Worm (Caenorhabditis elegans): Measurements from ENCODE around the gene C34E11.2.
A peak's percentile ranks its signal among the peaks of the same experiment; 100 is the strongest.

Gene C34E11.2

DNA sequence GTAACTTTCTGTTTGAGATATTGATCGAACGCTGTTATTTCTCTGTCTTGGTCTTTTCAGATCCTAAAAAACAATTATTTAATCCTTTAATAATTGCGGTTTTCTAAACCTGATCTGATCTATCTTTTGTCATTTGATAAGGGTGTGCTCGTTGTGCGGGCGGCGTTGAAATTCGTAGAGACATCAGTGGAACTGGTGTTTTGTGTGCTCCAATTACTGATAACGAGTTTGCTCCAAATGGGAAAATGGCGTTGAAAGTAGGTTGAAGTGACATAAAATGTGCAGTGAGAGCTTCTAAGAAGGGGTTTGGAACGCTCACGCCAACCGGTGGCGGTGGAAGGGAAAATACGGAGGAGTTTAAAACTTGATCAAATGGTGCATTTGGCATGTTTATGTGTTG, 39.9 kb upstream of the C34E11.2 start:
- TF ChIP-seq daf-16 (GFP tag; optimal IDR thresholded peaks at IDR 0.05) (no peak), daf-16 (tag; optimal IDR thresholded peaks at IDR 0.05) (peak; percentile 37), daf-8 (GFP tag; IDR thresholded peaks at IDR 0.05) (no peak), nhr-48 (tag; optimal IDR thresholded peaks at IDR 0.05) (no peak), dmd-8 (GFP tag; IDR thresholded peaks at IDR 0.05) (no peak), ztf-7 (tag; optimal IDR thresholded peaks at IDR 0.05) (no peak), pqm-1 (tag; optimal IDR thresholded peaks at IDR 0.05) (peak; percentile 53), gei-8 (GFP tag; optimal IDR thresholded peaks at IDR 0.05) (no peak), Y75B8A.6 (GFP tag; IDR thresholded peaks at IDR 0.05) (no peak), Y5F2A.4 (GFP tag; optimal IDR thresholded peaks at IDR 0.05) (no peak), dmd-6 (GFP tag; IDR thresholded peaks at IDR 0.05) (peak; percentile 30; the same call in 1 of the 2 replicates), T26A8.4 (GFP tag; IDR thresholded peaks at IDR 0.05) (no peak), nhr-28 (tag; optimal IDR thresholded peaks at IDR 0.05) (peak; percentile 51), snpc-4 (tag; optimal IDR thresholded peaks at IDR 0.05) (no peak), ama-1 (optimal IDR thresholded peaks at IDR 0.05) (no peak), saeg-2 (GFP tag; IDR thresholded peaks at IDR 0.05) (no peak), ceh-82 (tag; optimal IDR thresholded peaks at IDR 0.05) (no peak), ces-1 (GFP tag; optimal IDR thresholded peaks at IDR 0.05) (no peak), dve-1 (tag; optimal IDR thresholded peaks at IDR 0.05; ENCODE audit: insufficient read depth) (peak; percentile 48)

DNA sequence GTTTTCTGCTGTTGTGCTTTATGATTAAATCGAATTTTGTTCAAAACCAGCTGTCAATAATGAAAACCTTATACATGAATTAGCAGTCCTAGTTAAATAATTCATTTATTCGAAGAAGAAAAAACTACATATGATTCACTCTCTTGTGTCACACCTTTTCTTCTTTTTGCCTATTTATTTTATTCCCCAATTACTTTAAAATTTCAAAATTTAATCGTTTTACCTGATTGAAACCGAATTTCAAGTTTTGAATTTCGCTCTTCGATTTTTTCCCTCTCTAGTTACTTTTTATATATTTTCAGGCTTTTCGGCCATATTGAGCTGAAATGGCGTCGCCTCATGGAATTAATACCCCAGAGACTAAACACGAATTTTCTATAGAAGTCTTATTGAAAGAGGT, 37.9 kb upstream of the C34E11.2 start, which contains the start of gene xtr-1:
TSS of gene xtr-1 (plus strand) at position 301 of the 400 bp plus-strand sequence.
- TF ChIP-seq aha-1 (tag) (peak; percentile 61), ztf-11 (tag; optimal IDR thresholded peaks at IDR 0.05) (no peak), daf-12 (tag; optimal IDR thresholded peaks at IDR 0.05) (no peak), sdz-12 (GFP tag; optimal IDR thresholded peaks at IDR 0.05) (no peak), ceh-82 (tag; optimal IDR thresholded peaks at IDR 0.05) (no peak), vab-7 (GFP tag; IDR thresholded peaks at IDR 0.05) (no peak)

DNA sequence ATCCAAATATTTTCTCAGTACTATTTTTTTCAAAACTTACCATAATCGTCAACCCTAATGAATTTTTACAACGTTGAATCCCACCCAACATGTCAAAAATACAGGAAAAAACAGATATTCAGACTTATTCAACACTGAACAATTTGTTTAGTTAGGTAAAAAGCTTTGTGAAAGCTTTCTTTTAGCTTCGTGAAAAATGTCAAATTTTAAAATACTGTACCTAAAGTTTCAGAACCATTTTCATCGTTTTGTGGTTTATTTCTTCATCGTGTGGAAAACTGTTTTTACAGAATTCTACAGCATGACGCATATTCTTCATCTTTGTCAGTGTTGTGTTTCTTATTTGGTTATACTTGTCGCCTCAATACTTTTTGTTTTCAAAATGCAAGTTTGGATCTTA, 36.0 kb upstream of the C34E11.2 start, which contains the start of gene F54F7.14:
TSS of gene F54F7.14 (plus strand) at position 301 of the 400 bp plus-strand sequence.
- no peak for TF ChIP-seq dmd-8 (GFP tag; IDR thresholded peaks at IDR 0.05)
- no peak for TF ChIP-seq aly-2 (tag; optimal IDR thresholded peaks at IDR 0.05)
- TF ChIP-seq ceh-32 (tag; optimal IDR thresholded peaks at IDR 0.05; ENCODE audit: poor library complexity): no peak
- no peak for TF ChIP-seq fos-1 (tag; optimal IDR thresholded peaks at IDR 0.05)
- TF ChIP-seq ceh-20 (GFP tag; IDR thresholded peaks at IDR 0.05): no peak
- no peak for TF ChIP-seq spr-1 (tag; optimal IDR thresholded peaks at IDR 0.05)
- TF ChIP-seq dmd-6 (GFP tag; IDR thresholded peaks at IDR 0.05): no peak
- no peak for TF ChIP-seq dve-1 (tag; optimal IDR thresholded peaks at IDR 0.05; ENCODE audit: insufficient read depth)
- no peak for TF ChIP-seq zag-1 (tag; optimal IDR thresholded peaks at IDR 0.05)
- TF ChIP-seq F49E8.2 (tag; optimal IDR thresholded peaks at IDR 0.05; ENCODE audit: borderline replicate concordance): no peak
- no peak for TF ChIP-seq zfp-2 (tag; optimal IDR thresholded peaks at IDR 0.05)
- no peak for TF ChIP-seq lin-15B (tag; optimal IDR thresholded peaks at IDR 0.05)
- TF ChIP-seq Y105C5A.15 (GFP tag; IDR thresholded peaks at IDR 0.05): no peak
- TF ChIP-seq pqm-1 (tag; optimal IDR thresholded peaks at IDR 0.05): no peak
- TF ChIP-seq mep-1 (tag; optimal IDR thresholded peaks at IDR 0.05): no peak
- no peak for TF ChIP-seq T20F7.1 (GFP tag; optimal IDR thresholded peaks at IDR 0.05)
- TF ChIP-seq arid-1 (GFP tag; conservative IDR thresholded peaks at IDR 0.05): no peak

DNA sequence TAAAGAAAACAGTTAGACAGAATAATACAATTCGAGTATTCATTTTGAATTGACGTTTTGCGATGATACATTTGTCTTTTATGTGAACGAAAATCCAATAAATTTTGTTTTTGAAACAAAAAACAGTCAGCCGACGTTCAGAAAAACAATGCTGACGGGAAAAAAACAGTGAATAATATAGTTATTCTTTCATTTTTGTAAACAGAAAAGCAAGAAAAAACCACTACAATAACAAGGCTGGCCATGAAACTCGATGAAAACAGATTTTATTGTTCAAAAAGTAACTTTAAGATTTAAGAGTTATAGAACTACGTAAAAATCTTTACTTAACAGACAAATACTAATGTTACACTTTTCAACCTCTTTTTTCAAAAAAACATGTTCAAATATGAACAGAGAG, 35.5 kb upstream of the C34E11.2 start, which contains the start of gene F54F7.3:
TSS of gene F54F7.3 (minus strand) at position 101 of the 400 bp plus-strand sequence.
- TF ChIP-seq lin-15B (tag; optimal IDR thresholded peaks at IDR 0.05) (no peak), gei-8 (GFP tag; optimal IDR thresholded peaks at IDR 0.05) (no peak), lin-39 (tag; optimal IDR thresholded peaks at IDR 0.05) (no peak), nhr-28 (tag; optimal IDR thresholded peaks at IDR 0.05) (no peak), F10B5.3 (tag; optimal IDR thresholded peaks at IDR 0.05) (no peak), D1046.2 (GFP tag; IDR thresholded peaks at IDR 0.05) (no peak), nhr-25 (tag; optimal IDR thresholded peaks at IDR 0.05; ENCODE audit: borderline replicate concordance, insufficient read depth) (no peak), T26A8.4 (GFP tag; IDR thresholded peaks at IDR 0.05) (no peak), mdt-29 (GFP tag; IDR thresholded peaks at IDR 0.05) (no peak), ama-1 (optimal IDR thresholded peaks at IDR 0.05) (no peak), daf-8 (GFP tag; IDR thresholded peaks at IDR 0.05) (no peak), skn-1 (tag; optimal IDR thresholded peaks at IDR 0.05) (no peak), Y48G9A.11 (GFP tag; IDR thresholded peaks at IDR 0.05) (no peak), pqm-1 (tag; optimal IDR thresholded peaks at IDR 0.05) (no peak), ceh-62 (tag; optimal IDR thresholded peaks at IDR 0.05) (no peak), tra-1 (GFP tag; IDR thresholded peaks at IDR 0.05) (no peak)

Data from whole organism, L4 larva.